Fruit fly (Drosophila melanogaster): ENCODE measurements around the gene Nsf2.

Nsf2 gene

dm6 chr3R:13793979-13794665 is 43.7 kb downstream of the Nsf2 start:
- TF ChIP-seq CG6808 (GFP tag; optimal IDR thresholded peaks at IDR 0.05) (no peak), CG9139 (GFP tag; optimal IDR thresholded peaks at IDR 0.05) (no peak), Hr39 (GFP tag; optimal IDR thresholded peaks at IDR 0.05) (peak; percentile 78), Gug (GFP tag; IDR thresholded peaks at IDR 0.05) (no peak), CG11762 (GFP tag; optimal IDR thresholded peaks at IDR 0.05; ENCODE audit: insufficient read depth) (peak; percentile 10), Ets96B (tag; optimal IDR thresholded peaks at IDR 0.05) (no peak), fd59A (GFP tag; optimal IDR thresholded peaks at IDR 0.05) (no peak), ss (GFP tag; optimal IDR thresholded peaks at IDR 0.05) (no peak), CG6854 (GFP tag; optimal IDR thresholded peaks at IDR 0.05) (no peak), fd85E (GFP tag; optimal IDR thresholded peaks at IDR 0.05) (no peak), OdsH (GFP tag; optimal IDR thresholded peaks at IDR 0.05) (peak; percentile 80), dsx (GFP tag; optimal IDR thresholded peaks at IDR 0.05; ENCODE audit: poor library complexity, severe bottlenecking) (no peak), CG10669 (GFP tag; optimal IDR thresholded peaks at IDR 0.05) (no peak), esn (GFP tag; optimal IDR thresholded peaks at IDR 0.05) (peak; percentile 87), Hr4 (GFP tag; optimal IDR thresholded peaks at IDR 0.05) (peak; percentile 57), Blimp-1 (GFP tag; optimal IDR thresholded peaks at IDR 0.05) (peak; percentile 66), CG8319 (GFP tag; optimal IDR thresholded peaks at IDR 0.05) (peak; percentile 67), CG15336 (GFP tag; IDR thresholded peaks at IDR 0.05) (peak; percentile 56), svp (GFP tag) (peak; percentile 69), salr (GFP tag; optimal IDR thresholded peaks at IDR 0.05) (no peak), pdm3 (GFP tag; optimal IDR thresholded peaks at IDR 0.05) (peak; percentile 64), CG32006 (GFP tag; optimal IDR thresholded peaks at IDR 0.05) (peak; percentile 68), CG6163 (GFP tag; IDR thresholded peaks at IDR 0.05) (peak; percentile 19; the same call in 2 of the 3 replicates), eg (GFP tag; IDR thresholded peaks at IDR 0.05) (peak; percentile 73; the same call in 2 of the 3 replicates), cyc (GFP tag; optimal IDR thresholded peaks at IDR 0.05) (peak; percentile 75), CG11294 (GFP tag; IDR thresholded peaks at IDR 0.05) (no peak), CG3032 (tag; optimal IDR thresholded peaks at IDR 0.05) (no peak), Hr38 (GFP tag; optimal IDR thresholded peaks at IDR 0.05) (no peak), CG34406 (GFP tag; optimal IDR thresholded peaks at IDR 0.05) (peak; percentile 83), CG8632 (GFP tag; optimal IDR thresholded peaks at IDR 0.05) (peak; percentile 68), Eip93F (GFP tag; optimal IDR thresholded peaks at IDR 0.05) (peak; percentile 87), CG16779 (tag; optimal IDR thresholded peaks at IDR 0.05) (no peak), Smox (GFP tag; optimal IDR thresholded peaks at IDR 0.05) (peak; percentile 86), CG1621 (tag; optimal IDR thresholded peaks at IDR 0.05) (no peak), acj6 (GFP tag; optimal IDR thresholded peaks at IDR 0.05) (peak; percentile 72), spab (GFP tag; optimal IDR thresholded peaks at IDR 0.05) (no peak), CG10631 (GFP tag; optimal IDR thresholded peaks at IDR 0.05) (peak; percentile 56), lz (GFP tag; optimal IDR thresholded peaks at IDR 0.05) (peak; percentile 77), fkh (GFP tag; optimal IDR thresholded peaks at IDR 0.05) (no peak), CG6792 (GFP tag; optimal IDR thresholded peaks at IDR 0.05) (peak; percentile 78), achi (GFP tag; optimal IDR thresholded peaks at IDR 0.05) (peak; percentile 67), Eip78C (GFP tag) (peak; percentile 81), CG3919 (GFP tag; optimal IDR thresholded peaks at IDR 0.05) (peak; percentile 50), Sox14 (GFP tag; optimal IDR thresholded peaks at IDR 0.05) (peak; percentile 37), dac (GFP tag; optimal IDR thresholded peaks at IDR 0.05) (peak; percentile 32), CG6276 (GFP tag; optimal IDR thresholded peaks at IDR 0.05) (peak; percentile 54), Sox102F (GFP tag; optimal IDR thresholded peaks at IDR 0.05) (peak; percentile 84), CG8119 (GFP tag; IDR thresholded peaks at IDR 0.05) (peak; percentile 61; the same call in 1 of the 3 replicates), Sox15 (GFP tag; optimal IDR thresholded peaks at IDR 0.05) (peak; percentile 55), Met (GFP tag; optimal IDR thresholded peaks at IDR 0.05) (peak; percentile 85), Ets21C (GFP tag; optimal IDR thresholded peaks at IDR 0.05) (peak; percentile 72)

Data from whole organism, prepupa.